Fruit fly (Drosophila melanogaster) whole organism, embryonic: ENCODE measurements around the gene CG4653.

ENCODE experiments used
- Awh ChIP-seq: fragments of 200-800 bp; sonication (Bioruptor generic); IDR thresholded peaks from 2 replicates; pipeline ENCODE4, ENCODE4 v1.3.6; 2022; ENCODE audit warnings: missing biosample characterization, missing genetic modification characterization
- Bgb ChIP-seq: fragments of 200-800 bp; sonication (Bioruptor generic); IDR thresholded peaks from 2 replicates; pipeline ENCODE4 v1.3.6; 2022; ENCODE audit warnings: missing biosample characterization, missing genetic modification characterization; ENCODE audit not compliant: partially characterized antibody
- CG10543 ChIP-seq: fragments of 200-800 bp; sonication (Bioruptor generic); optimal IDR thresholded peaks from 3 replicates; lab custom pipeline; 2017; ENCODE audit warnings: missing biosample characterization, mild to moderate bottlenecking, missing genetic modification characterization, moderate library complexity
- CG10654 ChIP-seq: fragments of 200-800 bp; sonication (Bioruptor generic); optimal IDR thresholded peaks from 2 replicates; lab custom pipeline; 2016; ENCODE audit warnings: missing biosample characterization, missing genetic modification characterization
- CG11723 ChIP-seq: fragments of 200-800 bp; sonication (Bioruptor generic); optimal IDR thresholded peaks from 2 replicates; lab custom pipeline; 2017; ENCODE audit warnings: missing biosample characterization, mild to moderate bottlenecking, missing genetic modification characterization
- CG12155 ChIP-seq: fragments of 200-800 bp; sonication (Bioruptor generic); optimal IDR thresholded peaks from 3 replicates; lab custom pipeline; 2016; ENCODE audit warnings: missing biosample characterization, missing genetic modification characterization
- CG12299 ChIP-seq: fragments of 200-800 bp; sonication (Bioruptor generic); optimal IDR thresholded peaks from 2 replicates; lab custom pipeline; 2018; ENCODE audit warnings: missing biosample characterization, mild to moderate bottlenecking, missing genetic modification characterization
- CG12659 ChIP-seq: fragments of 200-800 bp; sonication (Bioruptor generic); optimal IDR thresholded peaks from 3 replicates; lab custom pipeline; 2017; ENCODE audit warnings: mild to moderate bottlenecking, missing biosample characterization, missing genetic modification reagents, missing genetic modification characterization
- CG14050 ChIP-seq: fragments of 200-800 bp; sonication (Bioruptor generic); IDR thresholded peaks from 3 replicates; pipeline ENCODE4 v1.3.6; 2022; ENCODE audit warnings: missing biosample characterization, missing genetic modification characterization
- CG14667 ChIP-seq: fragments of 200-800 bp; sonication (Bioruptor generic); IDR thresholded peaks from 2 replicates; pipeline ENCODE4 v1.3.6; 2022; ENCODE audit warnings: missing biosample characterization, missing genetic modification characterization
- CG15601 ChIP-seq: fragments of 200-800 bp; sonication (Bioruptor generic); optimal IDR thresholded peaks from 3 replicates; lab custom pipeline; 2019; ENCODE audit warnings: missing biosample characterization, mild to moderate bottlenecking, missing genetic modification characterization, moderate library complexity
- CG17612 ChIP-seq: fragments of 200-800 bp; sonication (Bioruptor generic); IDR thresholded peaks from 2 replicates; pipeline ENCODE4 v1.3.6; 2022; ENCODE audit warnings: missing biosample characterization, missing genetic modification characterization
- CG18599 ChIP-seq: fragments of 200-800 bp; sonication (Bioruptor generic); optimal IDR thresholded peaks from 3 replicates; lab custom pipeline; 2017; ENCODE audit warnings: missing biosample characterization, missing genetic modification characterization, mild to moderate bottlenecking, moderate library complexity, missing genetic modification reagents
- CG3163 ChIP-seq: fragments of 200-800 bp; sonication (Bioruptor generic); optimal IDR thresholded peaks from 3 replicates; lab custom pipeline; 2016; ENCODE audit warnings: missing biosample characterization, missing genetic modification characterization
- CG32772 ChIP-seq: fragments of 200-800 bp; sonication (Bioruptor generic); IDR thresholded peaks from 2 replicates; pipeline ENCODE4 v1.3.6; 2022; ENCODE audit warnings: missing biosample characterization, missing genetic modification characterization
- CG43689 ChIP-seq: fragments of 200-800 bp; sonication (Bioruptor generic); IDR thresholded peaks from 2 replicates; pipeline ENCODE4 v1.3.6; 2022; ENCODE audit warnings: missing biosample characterization, missing genetic modification characterization
- CG4617 ChIP-seq: fragments of 200-800 bp; sonication (Bioruptor generic); optimal IDR thresholded peaks from 3 replicates; lab custom pipeline; 2016; ENCODE audit warnings: missing biosample characterization, missing genetic modification characterization, borderline replicate concordance
- CG5245 ChIP-seq: fragments of 200-800 bp; sonication (Bioruptor generic); optimal IDR thresholded peaks from 3 replicates; lab custom pipeline; 2016; ENCODE audit warnings: missing biosample characterization, missing genetic modification characterization
- CG9215 ChIP-seq: fragments of 200-800 bp; sonication (Bioruptor generic); IDR thresholded peaks from 2 replicates; pipeline ENCODE4 v1.3.6; 2022; ENCODE audit warnings: missing biosample characterization, missing genetic modification characterization
- CrebB ChIP-seq: fragments of 200-800 bp; sonication (Bioruptor generic); optimal IDR thresholded peaks from 3 replicates; lab custom pipeline; 2018; ENCODE audit warnings: missing biosample characterization, mild to moderate bottlenecking, missing genetic modification characterization
- D19A ChIP-seq: fragments of 200-800 bp; optimal IDR thresholded peaks from 3 replicates; lab custom pipeline; 2019; ENCODE audit warnings: missing biosample characterization, mild to moderate bottlenecking, missing genetic modification characterization, moderate library complexity
- HLH3B ChIP-seq: fragments of 200-800 bp; sonication (Bioruptor generic); IDR thresholded peaks from 2 replicates; pipeline ENCODE4 v1.3.6; 2022; ENCODE audit warnings: missing biosample characterization, missing genetic modification characterization
- HLHmδ ChIP-seq: fragments of 200-800 bp; sonication (Bioruptor generic); optimal IDR thresholded peaks from 2 replicates; lab custom pipeline; 2018; ENCODE audit warnings: missing biosample characterization, mild to moderate bottlenecking, missing genetic modification characterization, moderate library complexity
- HmgD ChIP-seq: fragments of 200-800 bp; sonication (Bioruptor generic); optimal IDR thresholded peaks from 3 replicates; lab custom pipeline; 2016; ENCODE audit warnings: missing biosample characterization, missing genetic modification characterization
- HmgZ ChIP-seq: fragments of 200-800 bp; sonication (Bioruptor generic); optimal IDR thresholded peaks from 2 replicates; lab custom pipeline; 2018; ENCODE audit warnings: missing biosample characterization, mild to moderate bottlenecking, missing genetic modification characterization
- Nf-YA ChIP-seq: fragments of 200-800 bp; sonication (Bioruptor generic); IDR thresholded peaks from 2 replicates; pipeline ENCODE4 v1.3.6; 2022; ENCODE audit warnings: missing biosample characterization, missing genetic modification characterization
- Poxn ChIP-seq: fragments of 200-800 bp; sonication (Bioruptor generic); IDR thresholded peaks from 2 replicates; pipeline ENCODE4 v1.3.6; 2022; ENCODE audit warnings: missing biosample characterization, missing genetic modification characterization
- Spps ChIP-seq: fragments of 200-800 bp; sonication (Bioruptor generic); optimal IDR thresholded peaks from 2 replicates; lab custom pipeline; 2018; ENCODE audit warnings: missing biosample characterization, mild to moderate bottlenecking, missing genetic modification characterization
- Stat92E ChIP-seq, 3 experiments: fragments of >200 bp in 2 of 3; fragments of 200-800 bp in 1 of 3; sonication (Bioruptor generic) in 1 of 3; optimal IDR thresholded peaks; 2 replicates each; lab custom pipeline; 2017 to 2019; ENCODE audit warnings: missing biosample characterization in 3 of 3, missing genetic modification characterization in 3 of 3, mild to moderate bottlenecking in 1 of 3, moderate library complexity in 1 of 3
- Xbp1 ChIP-seq: fragments of 200-800 bp; sonication (Bioruptor generic); optimal IDR thresholded peaks from 3 replicates; lab custom pipeline; 2016; ENCODE audit warnings: missing biosample characterization, mild to moderate bottlenecking, missing genetic modification characterization
- aop ChIP-seq: fragments of 200-800 bp; sonication (Bioruptor generic); IDR thresholded peaks from 2 replicates; pipeline ENCODE4 v1.3.6; 2022; ENCODE audit warnings: missing biosample characterization, missing genetic modification characterization
- az2 ChIP-seq: fragments of 200-800 bp; sonication (Bioruptor generic); optimal IDR thresholded peaks from 3 replicates; lab custom pipeline; 2016; ENCODE audit warnings: missing biosample characterization, missing genetic modification characterization
- btn ChIP-seq: fragments of 200-800 bp; sonication (Bioruptor generic); optimal IDR thresholded peaks from 2 replicates; lab custom pipeline; 2016; ENCODE audit warnings: missing biosample characterization, missing genetic modification characterization
- chm ChIP-seq: fragments of 200-800 bp; sonication (Bioruptor generic); IDR thresholded peaks from 2 replicates; pipeline ENCODE4 v1.3.6; 2022; ENCODE audit warnings: missing biosample characterization, missing genetic modification characterization
- chn ChIP-seq: fragments of 200-800 bp; sonication (Bioruptor generic); optimal IDR thresholded peaks from 2 replicates; lab custom pipeline; 2016; ENCODE audit warnings: missing biosample characterization, missing genetic modification characterization
- crp ChIP-seq, 2 experiments: fragments of 200-800 bp; sonication (Bioruptor generic); optimal IDR thresholded peaks; 2 replicates in 1 of 2; 3 replicates in 1 of 2; lab custom pipeline; 2017; ENCODE audit warnings: missing biosample characterization in 2 of 2, missing genetic modification characterization in 2 of 2, mild to moderate bottlenecking in 1 of 2, moderate library complexity in 1 of 2
- dimm ChIP-seq: fragments of 200-800 bp; sonication (Bioruptor generic); IDR thresholded peaks from 2 replicates; pipeline ENCODE4 v1.3.6; 2022; ENCODE audit warnings: missing biosample characterization, missing genetic modification characterization
- ftz-f1 ChIP-seq: fragments of 200-800 bp; sonication (Bioruptor generic); optimal IDR thresholded peaks from 2 replicates; lab custom pipeline; 2016; ENCODE audit warnings: missing biosample characterization, missing genetic modification characterization
- fu2 ChIP-seq: fragments of 200-800 bp; sonication (Bioruptor generic); optimal IDR thresholded peaks from 2 replicates; lab custom pipeline; 2016; ENCODE audit warnings: missing biosample characterization, missing genetic modification characterization
- ind ChIP-seq: fragments of 200-800 bp; sonication (Bioruptor generic); optimal IDR thresholded peaks from 3 replicates; lab custom pipeline; 2016; ENCODE audit warnings: missing biosample characterization, missing genetic modification characterization
- lbe ChIP-seq: fragments of 200-800 bp; sonication (Bioruptor generic); optimal IDR thresholded peaks from 2 replicates; lab custom pipeline; 2016; ENCODE audit warnings: missing biosample characterization, mild to moderate bottlenecking, missing genetic modification characterization
- lov ChIP-seq, 2 experiments: fragments of 200-800 bp in 1 of 2; fragments of >200 bp in 1 of 2; sonication (Bioruptor generic) in 1 of 2; IDR thresholded peaks in 1 of 2; optimal IDR thresholded peaks in 1 of 2; 2 replicates in 1 of 2; 3 replicates in 1 of 2; pipeline versions ENCODE4 v1.3.6 to Lab custom; 2017 to 2022; ENCODE audit warnings: missing biosample characterization in 1 of 2, missing genetic modification characterization in 1 of 2
- maf-S ChIP-seq: fragments of 200-800 bp; sonication (Bioruptor generic); optimal IDR thresholded peaks from 2 replicates; lab custom pipeline; 2016; ENCODE audit warnings: missing biosample characterization, missing genetic modification characterization
- org-1 ChIP-seq: fragments of 200-800 bp; sonication (Bioruptor generic); optimal IDR thresholded peaks from 2 replicates; lab custom pipeline; 2017; ENCODE audit warnings: missing biosample characterization, missing genetic modification characterization
- peb ChIP-seq: fragments of 200-800 bp; sonication (Bioruptor generic); IDR thresholded peaks from 2 replicates; pipeline ENCODE4 v1.3.6; 2022; ENCODE audit warnings: missing biosample characterization, missing genetic modification characterization
- pfk ChIP-seq: fragments of 200-800 bp; sonication (Bioruptor generic); optimal IDR thresholded peaks from 2 replicates; lab custom pipeline; 2018; ENCODE audit warnings: missing biosample characterization, mild to moderate bottlenecking, missing genetic modification characterization, moderate library complexity
- tio ChIP-seq: fragments of 200-800 bp; sonication (Bioruptor generic); optimal IDR thresholded peaks from 2 replicates; lab custom pipeline; 2017; ENCODE audit warnings: missing biosample characterization, missing genetic modification characterization, inconsistent platforms
- trem ChIP-seq: fragments of 200-800 bp; optimal IDR thresholded peaks from 3 replicates; lab custom pipeline; 2019; ENCODE audit warnings: missing biosample characterization, mild to moderate bottlenecking, missing genetic modification characterization, moderate library complexity
- trh ChIP-seq: fragments of 200-800 bp; sonication (Bioruptor generic); optimal IDR thresholded peaks from 2 replicates; lab custom pipeline; 2016; ENCODE audit warnings: missing biosample characterization, missing genetic modification characterization
- vfl ChIP-seq: fragments of 200-800 bp; sonication (Bioruptor generic); optimal IDR thresholded peaks from 2 replicates; lab custom pipeline; 2016; ENCODE audit warnings: missing biosample characterization, missing genetic modification characterization

The CG4653 gene

DNA sequence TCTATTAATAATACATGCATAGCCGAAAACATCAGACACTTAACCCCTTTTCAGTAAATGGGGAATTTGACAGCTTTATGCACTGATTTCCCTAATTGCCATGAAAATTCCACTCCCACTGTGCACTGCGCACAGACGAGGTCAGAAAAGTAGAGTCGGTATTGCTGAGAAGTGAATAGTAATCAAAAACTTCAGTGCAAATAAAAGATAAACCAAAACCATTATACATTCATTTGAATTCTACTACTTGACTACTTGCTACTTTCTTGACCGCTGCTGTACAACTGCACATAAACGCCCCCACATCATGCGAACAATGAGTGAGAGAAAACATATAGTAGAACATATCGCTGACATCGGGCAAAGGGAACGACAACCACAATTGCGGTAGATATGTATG, 12.4 kb upstream of the CG4653 start (continued):
- TF ChIP-seq crp (GFP tag; optimal IDR thresholded peaks at IDR 0.05; lab: Kevin White, UChicago) (peak in 1 of 2 experiments; percentile 32), org-1 (GFP tag; lab: Kevin White, UChicago) (peak; percentile 82), Poxn (GFP tag; lab: Robert Waterston, UW) (no peak), maf-S (GFP tag; lab: Kevin White, UChicago) (peak; percentile 73), chn (GFP tag; lab: Kevin White, UChicago) (peak; percentile 86), CG12155 (GFP tag; lab: Kevin White, UChicago) (peak; percentile 58), CG5245 (peak; percentile 87), ftz-f1 (GFP tag; lab: Kevin White, UChicago) (no peak), CG14667 (GFP tag; lab: Robert Waterston, UW) (peak; percentile 84), chm (GFP tag; lab: Robert Waterston, UW) (peak; percentile 93), CG3163 (GFP tag; lab: Kevin White, UChicago) (peak; percentile 52), dimm (GFP tag; lab: Robert Waterston, UW) (peak; percentile 80), trh (GFP tag; lab: Kevin White, UChicago) (peak; percentile 58), aop (GFP tag; lab: Robert Waterston, UW) (peak; percentile 80), CG43689 (GFP tag; lab: Robert Waterston, UW) (no peak), peb (GFP tag; lab: Robert Waterston, UW) (peak; percentile 67), Nf-YA (GFP tag; lab: Robert Waterston, UW) (peak; percentile 79), CG12659 (GFP tag; lab: Kevin White, UChicago) (peak; percentile 76), Spps (tag; lab: Kevin White, UChicago) (peak; percentile 71), CG11723 (peak; percentile 76), CG32772 (peak; percentile 83), Xbp1 (peak; percentile 90), lbe (GFP tag; lab: Kevin White, UChicago) (no peak), CG14050 (peak; percentile 85), CG10543 (peak; percentile 7), CG9215 (GFP tag; lab: Robert Waterston, UW) (peak; percentile 65), az2 (GFP tag; lab: Kevin White, UChicago) (peak; percentile 90), btn (GFP tag; lab: Kevin White, UChicago) (peak; percentile 81), CrebB (tag; lab: Kevin White, UChicago) (peak; percentile 74), HmgD (GFP tag; lab: Kevin White, UChicago) (peak; percentile 47), tio (peak; percentile 70), trem (peak; percentile 77), fu2 (GFP tag; lab: Kevin White, UChicago) (peak; percentile 65), CG4617 (peak; percentile 40), CG10654 (GFP tag; lab: Kevin White, UChicago) (peak; percentile 84), HLHmδ (GFP tag; lab: Kevin White, UChicago) (no peak), HLH3B (GFP tag; lab: Robert Waterston, UW) (peak; percentile 86), vfl (GFP tag; lab: Kevin White, UChicago) (peak; percentile 32), Stat92E (GFP tag; optimal IDR thresholded peaks at IDR 0.05; lab: Kevin White, UChicago) (peak in 1 of 3 experiments; percentile 45), CG12299 (peak; percentile 42), ind (GFP tag; lab: Kevin White, UChicago) (peak; percentile 84), pfk (no peak), CG15601 (peak; percentile 78), CG18599 (GFP tag; lab: Kevin White, UChicago) (peak; percentile 78), D19A (tag; lab: Kevin White, UChicago) (peak; percentile 80), Bgb (no peak), lov (optimal IDR thresholded peaks at IDR 0.05; lab: Kevin White, UChicago) (no peak), lov (GFP tag; IDR thresholded peaks at IDR 0.05; lab: Robert Waterston, UW) (peak; percentile 92), CG17612 (GFP tag; lab: Robert Waterston, UW) (peak; percentile 49; the same call in 1 of the 2 replicates), Awh (GFP tag; lab: Robert Waterston, UW) (peak; percentile 91), HmgZ (tag; lab: Kevin White, UChicago) (peak; percentile 69)
